Worm (Caenorhabditis elegans) whole organism, late embryonic: Measurements from ENCODE around the gene sdz-1.

Source experiments
- hlh-13 ChIP-seq: fragments of 200-800 bp; sonication (Bioruptor generic); optimal IDR thresholded peaks from 2 replicates; lab custom pipeline; 2018; ENCODE audit warnings: mild to moderate bottlenecking, missing genetic modification characterization, missing compliant biosample characterization
- mec-3 ChIP-seq: sonication (generic microtip); optimal IDR thresholded peaks from 2 replicates; lab custom pipeline; 2016; ENCODE audit warnings: borderline replicate concordance, missing genetic modification characterization, missing compliant biosample characterization

- TF ChIP-seq hlh-13 (no peak), mec-3 (tag; lab: Kevin White, UChicago) (no peak)
These were observed 42.3 kb downstream of the sdz-1 start for ce11 chrIII:8657676-8658366.
